Fruit fly (Drosophila melanogaster) whole organism: ENCODE data around the gene CG7920.

Experiments used
- CG8478 ChIP-seq: fragments of >200 bp; optimal IDR thresholded peaks from 2 replicates; lab custom pipeline; 2018; ENCODE audit warnings: inconsistent platforms
- psq ChIP-seq: fragments of >200 bp; optimal IDR thresholded peaks from 2 replicates; lab custom pipeline; 2017
- usp ChIP-seq: fragments of >200 bp; optimal IDR thresholded peaks from 2 replicates; lab custom pipeline; 2017; ENCODE audit warnings: missing biosample characterization, missing genetic modification characterization, mixed read lengths

DNA sequence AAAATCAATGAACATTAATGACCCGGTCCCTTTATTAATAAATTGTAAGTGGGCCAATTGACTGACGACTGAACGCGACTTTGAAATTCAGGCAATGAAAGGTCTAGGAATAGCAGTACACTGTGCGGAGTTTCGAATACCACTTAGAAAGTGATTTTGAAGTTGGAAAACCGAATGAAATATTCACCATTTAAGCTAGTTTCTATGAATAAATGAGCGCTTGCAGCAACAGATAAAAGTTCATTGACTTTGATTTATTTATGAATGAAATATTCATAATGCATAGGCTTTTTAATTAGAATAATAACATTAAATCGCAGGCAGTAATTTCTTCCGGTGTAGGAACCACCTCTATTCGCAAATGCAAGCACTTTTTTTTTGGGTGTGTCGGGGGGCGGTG, 5.9 kb upstream of the CG7920 start:
- no peak for TF ChIP-seq usp (GFP tag; lab: Kevin White, UChicago)
- TF ChIP-seq psq (lab: Kevin White, UChicago) = no peak
- no peak for TF ChIP-seq CG8478 (lab: Kevin White, UChicago)
